Fruit fly (Drosophila melanogaster): Measurements from ENCODE around the gene beg.

DNA sequence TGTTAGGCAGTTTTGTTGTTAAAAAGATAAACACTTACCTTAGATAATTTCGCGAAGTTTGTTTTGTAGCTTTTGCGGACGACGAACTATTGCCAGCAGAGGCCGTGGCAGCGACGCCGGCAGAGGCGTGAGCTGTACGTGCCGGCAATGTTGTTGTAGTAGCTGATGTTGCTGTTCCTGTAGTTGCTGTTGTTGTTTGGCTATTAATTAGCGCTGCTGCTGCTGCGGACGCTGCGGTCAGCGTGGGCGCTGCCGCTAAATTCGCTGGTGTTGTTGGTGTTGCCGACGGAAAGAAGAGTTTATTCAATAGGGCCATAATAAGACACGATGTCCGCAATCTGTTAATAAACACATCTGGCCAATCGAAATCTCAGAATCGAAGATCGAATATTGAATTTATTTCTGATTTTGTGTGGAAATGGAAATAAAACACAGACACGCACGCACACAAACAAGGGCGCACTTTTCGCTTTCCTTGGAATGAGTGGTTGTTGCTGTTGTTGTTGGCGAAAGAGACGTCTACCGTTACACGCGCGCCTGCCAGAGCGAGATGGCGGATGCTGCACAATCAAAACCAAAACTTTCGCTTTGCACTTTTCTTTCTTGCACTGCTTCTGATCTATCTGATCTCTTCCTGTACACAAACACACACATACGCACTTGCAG is 24.0 kb upstream of the beg start:
- no peak for TF ChIP-seq tgo (GFP tag; IDR thresholded peaks at IDR 0.05)
- no peak for TF ChIP-seq CG10274 (GFP tag; optimal IDR thresholded peaks at IDR 0.05)
- no peak for TF ChIP-seq CG12236 (GFP tag; optimal IDR thresholded peaks at IDR 0.05)
- no peak for TF ChIP-seq chn (GFP tag; optimal IDR thresholded peaks at IDR 0.05)
- no peak for TF ChIP-seq Gug (GFP tag; IDR thresholded peaks at IDR 0.05)
- TF ChIP-seq BEAF-32 (GFP tag; optimal IDR thresholded peaks at IDR 0.05) = no peak

Data from whole organism, embryonic.